Worm (Caenorhabditis elegans) whole organism, young adult: ENCODE results near the gene dod-19.

Experiments
- D2030.7 ChIP-seq: fragments of 200-800 bp; sonication (Bioruptor generic); IDR thresholded peaks from 2 replicates; pipeline ENCODE4 v1.3.6; 2022; ENCODE audit warnings: missing genetic modification reagents, missing genetic modification characterization, missing compliant biosample characterization
- F39B2.1 ChIP-seq: fragments of 200-800 bp; sonication (Bioruptor generic); IDR thresholded peaks from 2 replicates; pipeline ENCODE4 v1.3.6; 2022; ENCODE audit warnings: missing genetic modification reagents, missing genetic modification characterization, missing compliant biosample characterization
- ama-1 ChIP-seq, 3 experiments: fragments of 150-350 bp in 1 of 3; sonication (generic microtip) in 2 of 3; optimal IDR thresholded peaks; 2 replicates each; lab custom pipeline; 2014 to 2018; ENCODE audit warnings: missing biosample characterization in 2 of 3, missing genetic modification characterization in 2 of 3, missing genetic modification reagents in 2 of 3
- bed-2 ChIP-seq: fragments of 200-800 bp; sonication (Bioruptor generic); IDR thresholded peaks from 2 replicates; pipeline ENCODE4 v1.3.6; 2022; ENCODE audit warnings: missing genetic modification reagents, missing genetic modification characterization, missing compliant biosample characterization
- dpff-1 ChIP-seq: sonication (generic microtip); optimal IDR thresholded peaks from 2 replicates; lab custom pipeline; 2017; ENCODE audit warnings: mild to moderate bottlenecking, missing genetic modification characterization, missing compliant biosample characterization
- ztf-25 ChIP-seq: fragments of 200-800 bp; sonication (Bioruptor generic); IDR thresholded peaks from 2 replicates; pipeline ENCODE4 v1.3.6; 2022; ENCODE audit warnings: missing genetic modification reagents, missing genetic modification characterization, missing compliant biosample characterization

DNA sequence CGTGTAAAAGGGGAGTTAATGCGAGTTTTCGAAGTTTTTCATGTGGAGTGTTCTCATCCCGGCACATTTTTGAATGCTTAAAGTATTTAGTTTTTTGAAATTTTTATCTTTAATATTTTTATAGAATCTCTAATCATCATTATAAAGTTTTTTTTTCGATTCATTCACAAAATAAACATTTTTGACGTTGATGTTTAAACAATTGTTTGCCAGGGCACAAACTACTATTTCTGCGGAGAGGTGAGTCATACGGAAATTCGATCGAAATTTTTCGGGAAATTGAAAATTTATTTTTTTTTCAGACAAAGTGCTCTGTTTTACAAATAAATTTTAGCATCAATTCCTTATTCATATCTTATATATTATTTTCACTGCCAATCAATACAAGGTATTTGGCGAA lies 39.0 kb upstream of the dod-19 start, which contains the start of gene nhr-98:
- TF ChIP-seq D2030.7 (GFP tag; lab: Robert Waterston, UW), result no peak
- no peak for TF ChIP-seq ama-1 (optimal IDR thresholded peaks at IDR 0.05; lab: Kevin White, UChicago)
- no peak for TF ChIP-seq ama-1 (GFP tag; optimal IDR thresholded peaks at IDR 0.05; lab: Kevin White, UChicago)
- TF ChIP-seq ztf-25 (GFP tag; lab: Robert Waterston, UW), result no peak
- no peak for TF ChIP-seq bed-2 (GFP tag; lab: Robert Waterston, UW)
- no peak for TF ChIP-seq F39B2.1 (GFP tag; lab: Robert Waterston, UW)
- TF ChIP-seq dpff-1 (tag; lab: Kevin White, UChicago), result no peak
